Worm (Caenorhabditis elegans) whole organism, early embryonic: ENCODE results near the gene pud-1.1.

Source experiments
- aly-1 ChIP-seq: sonication (generic microtip); optimal IDR thresholded peaks from 2 replicates; lab custom pipeline; 2016; ENCODE audit warnings: missing genetic modification characterization, missing compliant biosample characterization
- flt-1 ChIP-seq: fragments of 200-800 bp; sonication (Bioruptor generic); IDR thresholded peaks from 2 replicates; pipeline ENCODE4 v1.3.6; 2022; ENCODE audit warnings: missing genetic modification characterization, missing compliant biosample characterization
- hmbx-1 ChIP-seq: sonication (generic microtip); optimal IDR thresholded peaks from 2 replicates; lab custom pipeline; 2016; ENCODE audit warnings: mild to moderate bottlenecking, missing genetic modification characterization, missing compliant biosample characterization
- pes-1 ChIP-seq: fragments of 200-800 bp; sonication (Bioruptor generic); IDR thresholded peaks from 2 replicates; pipeline ENCODE4 v1.3.6; 2022; ENCODE audit warnings: missing genetic modification reagents, missing genetic modification characterization, missing compliant biosample characterization
- sea-1 ChIP-seq: fragments of 200-800 bp; sonication (Bioruptor generic); conservative IDR thresholded peaks from 2 replicates; pipeline ENCODE4 v1.3.6; 2022; ENCODE audit warnings: missing genetic modification characterization, missing compliant biosample characterization
- tbx-37 ChIP-seq: fragments of 200-800 bp; sonication (Bioruptor generic); conservative IDR thresholded peaks from 2 replicates; pipeline ENCODE4 v1.3.6; 2022; ENCODE audit warnings: missing genetic modification reagents, missing genetic modification characterization, missing compliant biosample characterization

- TF ChIP-seq tbx-37 (no peak), aly-1 (tag; lab: Kevin White, UChicago) (no peak), sea-1 (GFP tag; lab: Robert Waterston, UW) (no peak), pes-1 (GFP tag; lab: Robert Waterston, UW) (no peak), hmbx-1 (tag; lab: Kevin White, UChicago) (no peak), flt-1 (GFP tag; lab: Robert Waterston, UW) (no peak)
Observed at ce11 chrV:2290329-2290728, 39.9 kb upstream of the pud-1.1 start, which contains the start of gene nhr-225.
